Worm (Caenorhabditis elegans): ENCODE data around the gene fbxa-201.

Gene fbxa-201

ce11 chrV:1998358-1998757 lies 23.2 kb downstream of the fbxa-201 start:
- peak; percentile 19 for TF ChIP-seq nhr-20 (tag; optimal IDR thresholded peaks at IDR 0.05)
- peak; percentile 45 for TF ChIP-seq elt-2 (tag; optimal IDR thresholded peaks at IDR 0.05)
- no peak for TF ChIP-seq ets-5 (GFP tag; IDR thresholded peaks at IDR 0.05)
- TF ChIP-seq mdl-1 (tag; optimal IDR thresholded peaks at IDR 0.05), result no peak
- TF ChIP-seq lin-14 (GFP tag; optimal IDR thresholded peaks at IDR 0.05), result peak; percentile 49
- no peak for TF ChIP-seq swsn-7 (tag; optimal IDR thresholded peaks at IDR 0.05)
- TF ChIP-seq irx-1 (tag; optimal IDR thresholded peaks at IDR 0.05), result no peak
- no peak for TF ChIP-seq efl-1 (optimal IDR thresholded peaks at IDR 0.05)
- no peak for TF ChIP-seq efl-1 (GFP tag; optimal IDR thresholded peaks at IDR 0.05 in 1 of 2)
- no peak for TF ChIP-seq mab-9 (GFP tag; IDR thresholded peaks at IDR 0.05)
- TF ChIP-seq alr-1 (tag; optimal IDR thresholded peaks at IDR 0.05; ENCODE audit: borderline replicate concordance), result no peak
- TF ChIP-seq elt-3 (tag; optimal IDR thresholded peaks at IDR 0.05), result peak in 3 of 6 experiments; percentile 32 to 56 (median 37)
- no peak for TF ChIP-seq C04F5.9 (tag; optimal IDR thresholded peaks at IDR 0.05)
- no peak for TF ChIP-seq ceh-90 (tag; optimal IDR thresholded peaks at IDR 0.05)
- peak; percentile 2 for TF ChIP-seq nhr-71 (tag; optimal IDR thresholded peaks at IDR 0.05)

ce11 chrV:1999531-2000094 lies 24.5 kb downstream of the fbxa-201 start, which contains the start of gene alh-5:
Gene alh-5 (minus strand): TSS chrV:1999581.
- TF ChIP-seq lin-35 (GFP tag; optimal IDR thresholded peaks at IDR 0.05), result peak in 1 of 2 experiments; percentile 22
- TF ChIP-seq rnt-1 (tag; optimal IDR thresholded peaks at IDR 0.05), result no peak
- TF ChIP-seq tbx-2 (tag; optimal IDR thresholded peaks at IDR 0.05), result no peak
- peak; percentile 71 for TF ChIP-seq lin-14 (GFP tag; optimal IDR thresholded peaks at IDR 0.05)
- no peak for TF ChIP-seq nhr-237 (tag; optimal IDR thresholded peaks at IDR 0.05)
- TF ChIP-seq jun-1 (tag; optimal IDR thresholded peaks at IDR 0.05), result peak; percentile 3
- peak; percentile 58 for TF ChIP-seq elt-2 (tag; optimal IDR thresholded peaks at IDR 0.05)
- TF ChIP-seq mef-2 (tag; optimal IDR thresholded peaks at IDR 0.05), result no peak
- no peak for TF ChIP-seq sox-4 (tag; optimal IDR thresholded peaks at IDR 0.05)
- no peak for TF ChIP-seq unc-62 (GFP tag; optimal IDR thresholded peaks at IDR 0.05)
- TF ChIP-seq nhr-84 (tag; optimal IDR thresholded peaks at IDR 0.05), result no peak
- no peak for TF ChIP-seq ceh-90 (tag; optimal IDR thresholded peaks at IDR 0.05)
- peak; percentile 40 for TF ChIP-seq nhr-90 (tag; optimal IDR thresholded peaks at IDR 0.05; ENCODE audit: poor library complexity)
- TF ChIP-seq pag-3 (tag; optimal IDR thresholded peaks at IDR 0.05; ENCODE audit: borderline replicate concordance, insufficient read depth), result no peak
- TF ChIP-seq blmp-1 (tag; optimal IDR thresholded peaks at IDR 0.05), result no peak
- TF ChIP-seq nhr-20 (tag; optimal IDR thresholded peaks at IDR 0.05), result peak; percentile 51
- peak in 1 of 6 experiments; percentile 69 for TF ChIP-seq elt-3 (tag; optimal IDR thresholded peaks at IDR 0.05)
- TF ChIP-seq unc-30 (tag; optimal IDR thresholded peaks at IDR 0.05), result no peak
- TF ChIP-seq Y116A8C.19 (tag; optimal IDR thresholded peaks at IDR 0.05; ENCODE audit: borderline replicate concordance), result no peak
- TF ChIP-seq C16A3.4 (tag; optimal IDR thresholded peaks at IDR 0.05), result no peak

- no peak for TF ChIP-seq alr-1 (tag; optimal IDR thresholded peaks at IDR 0.05; ENCODE audit: borderline replicate concordance)
- TF ChIP-seq unc-86 (tag; optimal IDR thresholded peaks at IDR 0.05), result no peak
Observed at ce11 chrV:2004229-2004628, 29.1 kb downstream of the fbxa-201 start, which contains the start of gene clec-206. Gene clec-206 (minus strand): TSS chrV:2004329.

- TF ChIP-seq mep-1 (tag; optimal IDR thresholded peaks at IDR 0.05) (no peak), nhr-20 (tag; optimal IDR thresholded peaks at IDR 0.05) (no peak), lin-14 (GFP tag; optimal IDR thresholded peaks at IDR 0.05) (no peak), unc-130 (tag; optimal IDR thresholded peaks at IDR 0.05) (no peak), unc-86 (tag; optimal IDR thresholded peaks at IDR 0.05) (no peak), mab-9 (GFP tag; IDR thresholded peaks at IDR 0.05) (no peak), unc-98 (GFP tag; IDR thresholded peaks at IDR 0.05) (no peak)
Observed at ce11 chrV:2004659-2005058, 29.5 kb downstream of the fbxa-201 start, which contains the start of gene cysl-4. Gene cysl-4 (plus strand): TSS chrV:2004959.

- TF ChIP-seq lin-15B (tag; optimal IDR thresholded peaks at IDR 0.05) (peak; percentile 53), mdl-1 (tag; optimal IDR thresholded peaks at IDR 0.05) (peak in 1 of 2 experiments; percentile 14), nhr-76 (tag; optimal IDR thresholded peaks at IDR 0.05) (no peak), hlh-17 (GFP tag; optimal IDR thresholded peaks at IDR 0.05; ENCODE audit: borderline replicate concordance) (no peak), irx-1 (tag; optimal IDR thresholded peaks at IDR 0.05) (no peak), dpl-1 (GFP tag; optimal IDR thresholded peaks at IDR 0.05) (peak; percentile 15 to 63 (median 51)), unc-86 (tag; optimal IDR thresholded peaks at IDR 0.05) (no peak), rnt-1 (tag; optimal IDR thresholded peaks at IDR 0.05) (peak; percentile 77), elt-3 (tag; optimal IDR thresholded peaks at IDR 0.05) (peak in 1 of 6 experiments; percentile 16), nhr-77 (tag; optimal IDR thresholded peaks at IDR 0.05) (peak; percentile 33), ztf-11 (tag; optimal IDR thresholded peaks at IDR 0.05) (no peak), vab-15 (tag; optimal IDR thresholded peaks at IDR 0.05) (no peak), Y116A8C.19 (tag; optimal IDR thresholded peaks at IDR 0.05; ENCODE audit: borderline replicate concordance) (no peak), nhr-85 (tag) (peak; percentile 94), ceh-88 (GFP tag; IDR thresholded peaks at IDR 0.05) (peak; percentile 59; the same call in 1 of the 2 replicates)
Observed at ce11 chrV:2008412-2008811, 33.3 kb downstream of the fbxa-201 start.
